Worm (Caenorhabditis elegans) whole organism, early embryonic: ENCODE results near the gene Y39A3B.8.

Experiments
- B0310.2 ChIP-seq: sonication (generic microtip); optimal IDR thresholded peaks from 2 replicates; lab custom pipeline; 2016; ENCODE audit warnings: mild to moderate bottlenecking, missing genetic modification characterization, missing compliant biosample characterization
- aly-1 ChIP-seq: sonication (generic microtip); optimal IDR thresholded peaks from 2 replicates; lab custom pipeline; 2016; ENCODE audit warnings: missing genetic modification characterization, missing compliant biosample characterization
- ama-1 ChIP-seq: fragments of 150-350 bp; optimal IDR thresholded peaks from 2 replicates; lab custom pipeline; 2014
- ets-7 ChIP-seq: sonication (generic microtip); optimal IDR thresholded peaks from 2 replicates; lab custom pipeline; 2016; ENCODE audit warnings: missing genotype, missing genetic modification characterization, missing compliant biosample characterization
- flt-1 ChIP-seq: fragments of 200-800 bp; sonication (Bioruptor generic); IDR thresholded peaks from 2 replicates; pipeline ENCODE4 v1.3.6; 2022; ENCODE audit warnings: missing genetic modification characterization, missing compliant biosample characterization
- hmbx-1 ChIP-seq: sonication (generic microtip); optimal IDR thresholded peaks from 2 replicates; lab custom pipeline; 2016; ENCODE audit warnings: mild to moderate bottlenecking, missing genetic modification characterization, missing compliant biosample characterization
- hmg-4 ChIP-seq: fragments of 200-800 bp; sonication (Bioruptor generic); optimal IDR thresholded peaks from 2 replicates; lab custom pipeline; 2018; ENCODE audit warnings: mild to moderate bottlenecking, missing genetic modification characterization, missing compliant biosample characterization
- hnd-1 ChIP-seq: sonication (generic microtip); optimal IDR thresholded peaks from 2 replicates; lab custom pipeline; 2016; ENCODE audit warnings: missing genetic modification characterization, missing compliant biosample characterization
- sea-1 ChIP-seq: fragments of 200-800 bp; sonication (Bioruptor generic); conservative IDR thresholded peaks from 2 replicates; pipeline ENCODE4 v1.3.6; 2022; ENCODE audit warnings: missing genetic modification characterization, missing compliant biosample characterization
- tbx-11 ChIP-seq: fragments of 200-800 bp; sonication (Bioruptor generic); IDR thresholded peaks from 2 replicates; pipeline ENCODE4 v1.3.6; 2022; ENCODE audit warnings: missing genetic modification characterization, missing compliant biosample characterization
- tbx-37 ChIP-seq: fragments of 200-800 bp; sonication (Bioruptor generic); conservative IDR thresholded peaks from 2 replicates; pipeline ENCODE4 v1.3.6; 2022; ENCODE audit warnings: missing genetic modification reagents, missing genetic modification characterization, missing compliant biosample characterization

DNA sequence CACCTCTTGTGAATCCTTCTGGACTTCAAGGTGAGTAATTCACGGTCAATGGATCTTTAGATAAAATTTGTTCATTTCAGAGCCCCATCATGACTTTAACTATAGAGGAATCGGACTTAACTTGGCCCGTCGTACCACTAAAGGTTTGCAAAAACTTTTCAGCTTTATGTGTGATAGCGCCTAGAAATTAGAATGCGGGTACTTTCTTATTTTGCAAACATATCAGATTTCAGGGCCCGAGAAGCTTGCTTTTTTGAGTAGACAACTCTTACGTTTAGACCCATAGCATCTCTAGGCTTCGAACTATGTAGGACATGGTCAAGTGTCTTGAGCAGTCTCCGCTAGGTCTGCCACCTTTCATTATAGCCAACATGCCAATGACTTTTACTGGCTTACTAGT is 10.4 kb upstream of the Y39A3B.8 start:
- TF ChIP-seq hmbx-1 (tag; lab: Kevin White, UChicago) (no peak), ama-1 (lab: Kevin White, UChicago) (no peak), aly-1 (tag; lab: Kevin White, UChicago) (no peak), hnd-1 (tag; lab: Kevin White, UChicago) (no peak), flt-1 (no peak), ets-7 (tag; lab: Kevin White, UChicago) (no peak), tbx-11 (GFP tag; lab: Robert Waterston, UW) (no peak), tbx-37 (GFP tag; lab: Robert Waterston, UW) (no peak), B0310.2 (tag; lab: Kevin White, UChicago) (no peak), sea-1 (GFP tag; lab: Robert Waterston, UW) (no peak), hmg-4 (no peak)
